Fruit fly (Drosophila melanogaster) whole organism, embryonic: ENCODE results near the gene CG17267.

Experiments used
- CG14710 ChIP-seq: fragments of 200-800 bp; sonication (Bioruptor generic); optimal IDR thresholded peaks from 3 replicates; lab custom pipeline; 2019; ENCODE audit warnings: missing biosample characterization, mild to moderate bottlenecking, missing genetic modification characterization, moderate library complexity
- amos ChIP-seq: fragments of 200-800 bp; sonication (Bioruptor generic); IDR thresholded peaks from 2 replicates; pipeline ENCODE4 v1.3.6; 2022; ENCODE audit warnings: missing biosample characterization, missing genetic modification characterization; ENCODE audit not compliant: partially characterized antibody
- gfzf ChIP-seq: fragments of 200-800 bp; sonication (Bioruptor generic); optimal IDR thresholded peaks from 2 replicates; lab custom pipeline; 2016; ENCODE audit warnings: missing biosample characterization, mild to moderate bottlenecking, missing genetic modification characterization, moderate library complexity
- z ChIP-seq: fragments of 200-800 bp; sonication (Bioruptor generic); IDR thresholded peaks from 3 replicates; pipeline ENCODE4 v1.3.6; 2022; ENCODE audit warnings: missing biosample characterization, missing genetic modification characterization

DNA sequence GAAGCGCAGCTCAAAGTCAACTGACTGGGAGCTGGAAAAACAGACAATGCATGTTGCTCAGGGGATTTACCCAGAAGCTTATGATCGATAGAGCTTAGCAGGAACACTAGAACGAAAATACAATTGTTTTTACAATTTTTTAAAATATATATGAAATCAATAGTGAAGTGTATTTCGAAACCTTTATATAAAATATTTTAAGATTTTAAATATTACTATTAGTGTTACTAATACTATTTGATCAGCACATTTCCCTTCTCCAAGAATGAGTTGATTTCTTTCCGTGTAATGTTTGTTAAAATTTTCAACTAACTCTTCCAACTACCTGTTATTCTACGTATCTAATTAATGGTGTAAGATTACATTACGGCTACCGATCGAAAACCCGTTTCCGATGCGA lies 4.9 kb upstream of the CG17267 start, which contains the start of gene CG31199:
- no peak for TF ChIP-seq amos (GFP tag; lab: Robert Waterston, UW)
- no peak for TF ChIP-seq z (GFP tag; lab: Robert Waterston, UW)
- no peak for TF ChIP-seq CG14710 (tag; lab: Kevin White, UChicago)
- no peak for TF ChIP-seq gfzf (GFP tag; lab: Kevin White, UChicago)
